Fruit fly (Drosophila melanogaster) Kc167 (cell line): ENCODE measurements around the gene DNAlig3.

Experiments
- h ChIP-seq: fragments of >200 bp; optimal IDR thresholded peaks from 3 replicates; lab custom pipeline; 2018; ENCODE audit warnings: missing external identifiers
- psq ChIP-seq: fragments of >200 bp; optimal IDR thresholded peaks from 2 replicates; lab custom pipeline; 2017; ENCODE audit warnings: missing external identifiers
- ttk ChIP-seq: sonication (Bioruptor generic); optimal IDR thresholded peaks from 2 replicates; lab custom pipeline; 2017; ENCODE audit warnings: missing external identifiers

dm6 chr3R:12373800-12374199 is 27.8 kb downstream of the DNAlig3 start, which contains the start of gene GstD4:
- TF ChIP-seq ttk (lab: Kevin White, UChicago) (no peak), psq (no peak), h (lab: Kevin White, UChicago) (no peak)
